Fruit fly (Drosophila melanogaster): ENCODE measurements around the gene MtnE.

The MtnE gene

dm6 chr3R:20557415-20558105, 23.1 kb upstream of the MtnE start, which contains the start of the genes DPCoAC and CG5180:
Gene DPCoAC (minus strand): TSS chr3R:20557667.
Gene CG5180 (plus strand): TSS chr3R:20557930.
- TF ChIP-seq ttk (optimal IDR thresholded peaks at IDR 0.05) (no peak), h (optimal IDR thresholded peaks at IDR 0.05) (no peak), psq (optimal IDR thresholded peaks at IDR 0.05) (no peak), Myc (optimal IDR thresholded peaks at IDR 0.05) (no peak), insv (optimal IDR thresholded peaks at IDR 0.05) (no peak), Sin3A (optimal IDR thresholded peaks at IDR 0.05) (no peak)

- TF ChIP-seq insv (optimal IDR thresholded peaks at IDR 0.05), result no peak
- TF ChIP-seq Myc (optimal IDR thresholded peaks at IDR 0.05), result no peak
- TF ChIP-seq psq (optimal IDR thresholded peaks at IDR 0.05), result no peak
- no peak for TF ChIP-seq ttk (optimal IDR thresholded peaks at IDR 0.05)
- no peak for TF ChIP-seq h (optimal IDR thresholded peaks at IDR 0.05)
- no peak for TF ChIP-seq Sin3A (optimal IDR thresholded peaks at IDR 0.05)
Observed at dm6 chr3R:20557114-20557414, 22.6 kb upstream of the MtnE start.

dm6 chr3R:20556281-20557113, 22.0 kb upstream of the MtnE start:
- TF ChIP-seq Myc (optimal IDR thresholded peaks at IDR 0.05), result no peak

- TF ChIP-seq Sin3A (optimal IDR thresholded peaks at IDR 0.05) (no peak), Myc (optimal IDR thresholded peaks at IDR 0.05) (no peak), ttk (optimal IDR thresholded peaks at IDR 0.05) (no peak), psq (optimal IDR thresholded peaks at IDR 0.05) (no peak), h (optimal IDR thresholded peaks at IDR 0.05) (no peak), insv (optimal IDR thresholded peaks at IDR 0.05) (no peak)
Observed at dm6 chr3R:20555720-20556280, 21.3 kb upstream of the MtnE start.

dm6 chr3R:20555023-20555422, 20.5 kb upstream of the MtnE start:
- TF ChIP-seq Myc (optimal IDR thresholded peaks at IDR 0.05) (no peak), psq (optimal IDR thresholded peaks at IDR 0.05) (no peak), h (optimal IDR thresholded peaks at IDR 0.05) (no peak), insv (optimal IDR thresholded peaks at IDR 0.05) (no peak), Sin3A (optimal IDR thresholded peaks at IDR 0.05) (no peak), ttk (optimal IDR thresholded peaks at IDR 0.05) (no peak)

dm6 chr3R:20554300-20554699, 19.8 kb upstream of the MtnE start, which contains the start of gene att-ORFB:
Gene att-ORFB (minus strand): TSS chr3R:20554400.
- no peak for TF ChIP-seq Myc (optimal IDR thresholded peaks at IDR 0.05)
- no peak for TF ChIP-seq psq (optimal IDR thresholded peaks at IDR 0.05)
- no peak for TF ChIP-seq ttk (optimal IDR thresholded peaks at IDR 0.05)
- TF ChIP-seq Sin3A (optimal IDR thresholded peaks at IDR 0.05), result no peak
- no peak for TF ChIP-seq h (optimal IDR thresholded peaks at IDR 0.05)
- TF ChIP-seq insv (optimal IDR thresholded peaks at IDR 0.05), result no peak

- TF ChIP-seq ttk (optimal IDR thresholded peaks at IDR 0.05) (no peak), h (optimal IDR thresholded peaks at IDR 0.05) (no peak), Sin3A (optimal IDR thresholded peaks at IDR 0.05) (no peak), Myc (optimal IDR thresholded peaks at IDR 0.05) (no peak), insv (optimal IDR thresholded peaks at IDR 0.05) (no peak)
Observed at dm6 chr3R:20552093-20552492, 17.6 kb upstream of the MtnE start, which contains the start of gene Stat92E. Gene Stat92E (minus strand): TSS chr3R:20552311.

dm6 chr3R:20551487-20552079, 17.1 kb upstream of the MtnE start:
- TF ChIP-seq h (optimal IDR thresholded peaks at IDR 0.05), result no peak
- TF ChIP-seq Myc (optimal IDR thresholded peaks at IDR 0.05), result no peak
- TF ChIP-seq Sin3A (optimal IDR thresholded peaks at IDR 0.05), result no peak

- TF ChIP-seq Myc (optimal IDR thresholded peaks at IDR 0.05), result no peak
Observed at dm6 chr3R:20550632-20551486, 16.4 kb upstream of the MtnE start.

dm6 chr3R:20549855-20550603, 15.5 kb upstream of the MtnE start:
- no peak for TF ChIP-seq ttk (optimal IDR thresholded peaks at IDR 0.05)

- TF ChIP-seq psq (optimal IDR thresholded peaks at IDR 0.05) (no peak), h (optimal IDR thresholded peaks at IDR 0.05) (no peak), Sin3A (optimal IDR thresholded peaks at IDR 0.05) (no peak), insv (optimal IDR thresholded peaks at IDR 0.05) (no peak), Myc (optimal IDR thresholded peaks at IDR 0.05) (no peak), ttk (optimal IDR thresholded peaks at IDR 0.05) (no peak)
Observed at dm6 chr3R:20549017-20549854, 14.7 kb upstream of the MtnE start.
